Fruit fly (Drosophila melanogaster): Measurements from ENCODE around the gene CG4678.

The CG4678 gene

DNA sequence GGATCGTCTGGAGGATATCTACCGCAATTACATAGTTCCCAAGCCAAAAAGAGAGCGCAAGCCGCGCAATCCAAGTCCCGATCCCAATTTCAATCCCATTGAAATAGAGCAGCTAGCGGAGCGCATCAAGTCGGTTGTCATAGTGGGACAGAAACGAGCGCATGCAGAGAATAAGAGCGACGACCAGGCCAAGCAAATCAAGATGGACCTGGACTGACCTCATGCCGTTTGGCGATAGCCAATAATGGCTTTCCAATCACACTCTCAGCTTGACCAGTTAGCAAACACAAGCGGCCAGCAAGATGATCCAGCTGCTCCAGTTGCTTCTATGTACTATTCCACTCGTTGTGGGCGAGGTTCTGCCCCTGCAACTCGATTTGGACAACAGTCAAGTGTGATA lies 44.3 kb upstream of the CG4678 start:
- TF ChIP-seq bab1 (GFP tag; optimal IDR thresholded peaks at IDR 0.05): no peak

DNA sequence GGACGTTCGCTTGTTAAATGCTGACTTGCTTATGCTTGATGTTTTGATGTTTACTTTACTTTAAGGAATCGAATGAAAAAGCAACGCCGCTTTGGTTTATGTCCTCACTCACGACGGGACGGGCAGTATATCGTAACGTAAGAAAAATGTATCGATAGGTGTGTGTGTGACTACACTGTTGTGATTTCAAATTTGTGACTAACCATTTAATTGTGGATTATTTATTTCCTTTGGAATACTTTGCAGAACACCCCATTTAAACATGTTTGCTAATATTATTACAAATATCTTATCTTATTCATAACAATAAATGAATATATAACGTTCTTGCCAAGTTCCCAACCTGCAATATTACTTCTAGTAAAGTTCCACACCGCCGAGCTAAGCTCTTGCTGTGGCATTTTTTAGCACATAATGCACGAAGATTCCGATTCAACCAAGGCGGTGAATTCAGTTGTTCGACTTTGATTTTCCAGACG lies 41.0 kb upstream of the CG4678 start, which contains the start of the genes Nemp and r:
Gene Nemp (minus strand): TSS at position 85 of the 479 bp plus-strand sequence.
Gene r (plus strand): TSS at position 429 of the 479 bp plus-strand sequence.
- TF ChIP-seq tj (GFP tag; optimal IDR thresholded peaks at IDR 0.05) (peak; percentile 44), cnc (optimal IDR thresholded peaks at IDR 0.05) (no peak)

DNA sequence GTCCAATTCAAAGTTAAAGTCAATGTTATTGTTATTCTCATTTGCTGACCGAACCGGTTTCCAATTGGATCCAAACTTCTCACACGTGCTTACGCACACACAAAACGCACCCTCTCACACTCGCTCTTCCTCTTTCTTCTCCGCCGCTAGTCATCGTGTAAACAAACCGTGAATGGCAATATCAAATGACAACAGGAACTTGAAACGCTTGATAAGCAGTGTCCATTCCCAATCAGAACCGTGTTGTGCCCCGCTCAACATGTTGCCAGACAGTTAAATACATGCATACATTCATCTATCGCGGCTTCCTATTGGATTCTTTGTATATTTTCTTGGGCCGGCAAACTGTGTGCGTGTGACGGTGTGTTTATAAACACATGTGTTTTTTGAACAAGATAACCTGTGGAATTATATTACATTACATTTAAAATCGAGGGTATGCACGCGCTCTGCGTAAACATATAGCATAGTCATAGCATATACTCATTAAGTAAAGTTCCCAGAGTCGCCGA lies 40.2 kb upstream of the CG4678 start:
- TF ChIP-seq cic (GFP tag; optimal IDR thresholded peaks at IDR 0.05) (peak; percentile 98), tj (GFP tag; optimal IDR thresholded peaks at IDR 0.05) (peak; percentile 82), bab1 (GFP tag; optimal IDR thresholded peaks at IDR 0.05) (peak; percentile 9), pad (GFP tag; optimal IDR thresholded peaks at IDR 0.05) (peak; percentile 5), CG5204 (GFP tag; optimal IDR thresholded peaks at IDR 0.05) (no peak), Mnt (GFP tag; optimal IDR thresholded peaks at IDR 0.05) (peak; percentile 96), ovo (GFP tag; optimal IDR thresholded peaks at IDR 0.05) (peak; percentile 73), CG7045 (GFP tag; optimal IDR thresholded peaks at IDR 0.05) (no peak), cnc (optimal IDR thresholded peaks at IDR 0.05) (peak; percentile 43 to 44), CG7101 (tag; optimal IDR thresholded peaks at IDR 0.05) (peak; percentile 4)

DNA sequence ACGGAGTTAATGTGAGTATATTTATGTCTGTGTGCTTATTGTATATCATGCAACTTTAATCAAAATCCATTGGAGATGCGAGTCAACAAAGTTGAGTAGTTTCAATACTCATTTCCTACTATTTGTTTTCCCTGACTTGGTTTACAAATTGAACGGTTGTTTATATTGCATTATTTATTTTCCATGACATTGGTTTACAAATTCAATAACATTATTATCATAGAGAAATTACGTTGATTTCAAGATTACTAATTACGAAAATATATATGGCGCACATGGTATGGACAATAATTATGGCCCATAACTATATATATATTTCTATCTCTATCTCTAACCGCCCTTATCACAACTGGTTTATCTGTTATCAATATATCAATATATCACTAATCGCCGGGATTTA lies 35.3 kb upstream of the CG4678 start:
- no peak for TF ChIP-seq bab1 (GFP tag; optimal IDR thresholded peaks at IDR 0.05)
- TF ChIP-seq cic (GFP tag; optimal IDR thresholded peaks at IDR 0.05): no peak
- TF ChIP-seq tj (GFP tag; optimal IDR thresholded peaks at IDR 0.05): no peak
- no peak for TF ChIP-seq CG1620 (GFP tag; optimal IDR thresholded peaks at IDR 0.05)
- TF ChIP-seq toe (GFP tag; optimal IDR thresholded peaks at IDR 0.05): no peak
- no peak for TF ChIP-seq Clk (GFP tag; optimal IDR thresholded peaks at IDR 0.05)
- no peak for TF ChIP-seq CG33017 (tag; optimal IDR thresholded peaks at IDR 0.05)
- no peak for TF ChIP-seq cnc (optimal IDR thresholded peaks at IDR 0.05)
- no peak for TF ChIP-seq pad (GFP tag; optimal IDR thresholded peaks at IDR 0.05)
- TF ChIP-seq CG12768 (GFP tag; optimal IDR thresholded peaks at IDR 0.05): no peak

DNA sequence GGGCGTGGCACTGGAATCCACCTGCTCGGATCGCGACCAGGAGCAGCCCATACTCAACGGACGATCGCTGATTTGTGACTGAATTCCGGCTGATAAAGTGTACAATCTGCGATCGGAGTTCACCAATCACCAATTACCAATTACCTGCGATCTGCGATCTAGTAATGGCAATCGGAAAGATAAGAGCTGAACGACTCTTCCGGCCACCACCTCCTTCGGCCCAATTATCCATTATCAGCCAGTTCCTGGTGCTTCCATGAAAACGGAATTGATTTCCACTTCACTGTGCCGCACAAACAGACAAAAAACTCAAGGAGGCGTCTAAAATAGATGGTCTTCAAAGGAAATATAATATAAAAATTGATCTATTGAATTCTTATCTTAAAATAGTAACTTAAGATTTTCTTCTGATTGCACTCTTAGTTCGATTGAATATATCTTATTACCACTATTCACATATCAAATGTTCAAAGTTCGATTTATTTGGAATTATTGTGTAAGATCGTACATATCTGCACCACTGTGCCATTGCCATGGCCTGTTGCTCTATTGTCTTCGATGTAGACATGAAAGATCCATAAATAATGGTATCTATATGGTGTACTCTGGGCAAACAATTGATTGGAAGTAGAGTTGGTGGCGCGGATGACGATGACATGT lies 31.4 kb upstream of the CG4678 start, which contains the start of gene CG15865:
Gene CG15865 (minus strand): TSS at position 51 of the 660 bp plus-strand sequence.
- no peak for TF ChIP-seq ovo (GFP tag; optimal IDR thresholded peaks at IDR 0.05)
- peak; percentile 3 for TF ChIP-seq Hr96 (GFP tag; optimal IDR thresholded peaks at IDR 0.05)
- no peak for TF ChIP-seq CG1620 (GFP tag; optimal IDR thresholded peaks at IDR 0.05)
- TF ChIP-seq pad (GFP tag; optimal IDR thresholded peaks at IDR 0.05): no peak
- TF ChIP-seq CG12768 (GFP tag; optimal IDR thresholded peaks at IDR 0.05): no peak

DNA sequence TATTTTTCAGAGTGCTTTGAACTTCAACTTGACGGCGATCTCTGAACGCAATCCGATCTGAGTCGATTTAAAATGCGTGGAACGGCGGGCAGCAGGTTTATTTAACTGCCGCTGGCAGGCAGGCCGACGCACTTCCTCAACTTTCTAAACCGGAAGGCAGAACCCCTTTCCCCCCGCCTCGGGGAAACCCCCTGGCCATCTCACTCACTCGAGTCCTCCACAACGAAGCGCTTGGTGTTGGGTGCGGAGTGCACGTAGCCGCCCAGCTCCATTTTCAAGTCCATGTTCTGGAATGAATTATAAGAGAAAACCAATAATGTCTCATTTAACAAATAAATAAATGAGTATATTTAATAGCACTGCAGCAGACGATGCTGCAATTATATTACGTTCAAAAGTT lies 26.1 kb upstream of the CG4678 start:
- TF ChIP-seq CG7101 (tag; optimal IDR thresholded peaks at IDR 0.05): no peak
- TF ChIP-seq cnc (optimal IDR thresholded peaks at IDR 0.05): no peak
- TF ChIP-seq Hr96 (GFP tag; optimal IDR thresholded peaks at IDR 0.05): no peak
- no peak for TF ChIP-seq kay (GFP tag; ENCODE audit: borderline replicate concordance)
- no peak for TF ChIP-seq CG14711 (tag; optimal IDR thresholded peaks at IDR 0.05)
- TF ChIP-seq CG7045 (GFP tag; optimal IDR thresholded peaks at IDR 0.05): no peak
- TF ChIP-seq bab1 (GFP tag; optimal IDR thresholded peaks at IDR 0.05): no peak
- no peak for TF ChIP-seq CG33017 (tag; optimal IDR thresholded peaks at IDR 0.05)

DNA sequence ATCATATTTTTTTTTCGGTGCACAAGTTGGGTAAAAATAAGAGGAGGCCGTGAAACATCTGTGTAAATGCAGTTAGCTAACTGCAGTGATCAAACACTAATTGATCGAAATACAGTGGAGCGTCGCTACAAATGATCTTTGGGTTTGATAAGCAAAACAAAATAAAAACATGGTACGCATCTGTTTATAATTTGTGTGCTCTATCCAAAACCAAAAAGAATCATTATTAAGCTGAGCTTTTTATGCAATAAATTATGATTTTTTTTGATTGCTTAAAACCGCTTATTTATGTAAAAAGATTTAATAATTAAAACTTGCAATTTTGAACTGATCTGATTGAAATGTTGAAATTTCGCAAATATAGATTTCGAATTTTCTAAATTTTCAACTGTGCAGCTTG lies 25.7 kb upstream of the CG4678 start:
- TF ChIP-seq kay (GFP tag; ENCODE audit: borderline replicate concordance): peak; percentile 28
- no peak for TF ChIP-seq pad (GFP tag; optimal IDR thresholded peaks at IDR 0.05)

DNA sequence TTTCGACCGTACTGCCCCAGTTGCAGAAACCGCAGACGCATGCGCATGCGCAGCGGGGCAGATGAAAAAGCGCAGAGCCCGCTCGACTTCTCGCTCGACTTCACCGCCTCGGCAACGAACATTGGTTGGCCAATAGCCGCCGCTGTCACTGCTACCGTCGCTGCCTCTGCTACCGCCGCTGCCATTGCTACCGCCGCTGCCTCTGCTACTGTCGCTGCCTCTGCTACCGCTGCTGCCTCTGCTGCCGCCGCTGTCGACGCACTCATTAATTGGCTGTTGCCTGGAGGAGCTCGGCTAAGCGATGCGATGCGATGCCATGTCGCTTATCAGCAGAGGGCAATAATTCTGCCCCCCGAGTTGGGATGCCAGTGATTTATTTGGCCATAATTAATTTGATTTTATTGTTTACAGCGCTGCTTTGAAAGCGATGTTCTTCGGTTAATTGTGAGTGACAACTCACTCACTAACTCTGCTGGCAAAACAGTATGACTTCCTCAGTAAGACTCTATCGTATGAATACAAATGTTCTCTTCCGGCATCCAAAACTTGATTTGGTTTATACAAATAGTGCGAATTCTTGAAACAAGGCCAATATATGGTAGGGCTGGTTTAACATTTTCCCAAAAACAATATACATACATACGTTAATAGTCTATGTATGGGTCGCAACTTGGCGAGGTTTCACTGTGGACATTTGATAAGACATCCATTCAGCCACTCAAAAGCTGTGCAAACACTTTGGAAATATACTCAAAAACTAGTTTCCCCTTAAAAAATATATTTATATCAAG lies 25.0 kb upstream of the CG4678 start:
- TF ChIP-seq CG7101 (tag; optimal IDR thresholded peaks at IDR 0.05): no peak
- peak; percentile 9 for TF ChIP-seq pad (GFP tag; optimal IDR thresholded peaks at IDR 0.05)
- TF ChIP-seq CG11617 (GFP tag; optimal IDR thresholded peaks at IDR 0.05): no peak
- TF ChIP-seq cnc (optimal IDR thresholded peaks at IDR 0.05): no peak
- TF ChIP-seq Hr96 (GFP tag; optimal IDR thresholded peaks at IDR 0.05): no peak
- peak; percentile 39 for TF ChIP-seq CG14711 (tag; optimal IDR thresholded peaks at IDR 0.05)
- TF ChIP-seq tj (GFP tag; optimal IDR thresholded peaks at IDR 0.05): no peak
- TF ChIP-seq kay (GFP tag; ENCODE audit: borderline replicate concordance): no peak
- TF ChIP-seq CG5204 (GFP tag; optimal IDR thresholded peaks at IDR 0.05): no peak
- no peak for TF ChIP-seq CG7045 (GFP tag; optimal IDR thresholded peaks at IDR 0.05)
